Worm (Caenorhabditis elegans) whole organism, L1 larva: Measurements from ENCODE around the gene C05D9.4.
A peak's percentile ranks its signal among the peaks of the same experiment; 100 is the strongest.

ENCODE experiments used
- C34B4.2 ChIP-seq: sonication (generic microtip); optimal IDR thresholded peaks from 2 replicates; lab custom pipeline; 2017; ENCODE audit warnings: mild to moderate bottlenecking, missing genetic modification characterization, missing compliant biosample characterization
- Y116A8C.19 ChIP-seq: sonication (generic microtip); optimal IDR thresholded peaks from 2 replicates; lab custom pipeline; 2016; ENCODE audit warnings: missing compliant biosample characterization, missing genetic modification characterization, borderline replicate concordance
- ama-1 ChIP-seq: fragments of 150-350 bp; optimal IDR thresholded peaks from 2 replicates; lab custom pipeline; 2014
- blmp-1 ChIP-seq: fragments of 150-350 bp; optimal IDR thresholded peaks from 2 replicates; lab custom pipeline; 2014; ENCODE audit warnings: missing biosample characterization, missing genetic modification characterization
- ceh-88 ChIP-seq: fragments of 200-800 bp; sonication (Bioruptor generic); IDR thresholded peaks from 2 replicates; pipeline ENCODE4 v1.3.6; 2022; ENCODE audit warnings: missing genetic modification characterization, missing compliant biosample characterization
- dsc-1 ChIP-seq: sonication (generic microtip); optimal IDR thresholded peaks from 2 replicates; lab custom pipeline; 2016; ENCODE audit warnings: mild to moderate bottlenecking, missing genetic modification characterization, missing compliant biosample characterization
- efl-1 ChIP-seq, 4 experiments: fragments of 150-350 bp; optimal IDR thresholded peaks in 3 of 4; peaks in 1 of 4; 1 replicate in 1 of 4; 2 replicates in 3 of 4; lab custom pipeline; 2014; ENCODE audit warnings: missing biosample characterization in 2 of 4, missing genetic modification characterization in 2 of 4, missing genetic modification reagents in 2 of 4
- egl-13 ChIP-seq: sonication (generic microtip); optimal IDR thresholded peaks from 2 replicates; lab custom pipeline; 2016; ENCODE audit warnings: missing genotype, missing genetic modification reagents, missing genetic modification characterization, missing compliant biosample characterization
- ets-5 ChIP-seq: fragments of 200-800 bp; sonication (Bioruptor generic); IDR thresholded peaks from 2 replicates; pipeline ENCODE4 v1.3.6; 2022; ENCODE audit warnings: missing genetic modification characterization, missing compliant biosample characterization
- fkh-4 ChIP-seq: sonication (generic microtip); optimal IDR thresholded peaks from 2 replicates; lab custom pipeline; 2016; ENCODE audit warnings: missing compliant biosample characterization, missing genetic modification characterization, borderline replicate concordance
- hlh-17 ChIP-seq: fragments of 200-800 bp; sonication (Bioruptor generic); optimal IDR thresholded peaks from 2 replicates; lab custom pipeline; 2018; ENCODE audit warnings: missing genetic modification characterization, mild to moderate bottlenecking, missing compliant biosample characterization, moderate library complexity, borderline replicate concordance
- hpl-2 ChIP-seq: fragments of 150-350 bp; optimal IDR thresholded peaks from 2 replicates; lab custom pipeline; 2014; ENCODE audit warnings: missing biosample characterization, missing genetic modification reagents, missing genetic modification characterization
- jun-1 ChIP-seq: fragments of 150-350 bp; optimal IDR thresholded peaks from 2 replicates; lab custom pipeline; 2014; ENCODE audit warnings: missing biosample characterization, missing genetic modification reagents, missing genetic modification characterization
- lin-14 ChIP-seq: fragments of 200-800 bp; sonication (Bioruptor generic); optimal IDR thresholded peaks from 2 replicates; lab custom pipeline; 2018; ENCODE audit warnings: mild to moderate bottlenecking, missing genetic modification characterization, moderate library complexity, missing compliant biosample characterization
- lin-15B ChIP-seq: fragments of 150-350 bp; sonication (generic microtip); optimal IDR thresholded peaks from 3 replicates; lab custom pipeline; 2014; ENCODE audit warnings: missing biosample characterization, missing genetic modification characterization
- lin-35 ChIP-seq, 2 experiments: fragments of 150-350 bp; optimal IDR thresholded peaks; 2 replicates each; lab custom pipeline; 2014; ENCODE audit warnings: missing biosample characterization in 2 of 2, missing genetic modification characterization in 2 of 2, missing genetic modification reagents in 2 of 2
- lir-3 ChIP-seq: sonication (generic microtip); optimal IDR thresholded peaks from 2 replicates; lab custom pipeline; 2016; ENCODE audit warnings: mild to moderate bottlenecking, missing genetic modification characterization, moderate library complexity, missing compliant biosample characterization; ENCODE audit not compliant: poor library complexity
- lsy-2 ChIP-seq, 2 experiments: fragments of 150-350 bp; optimal IDR thresholded peaks; 2 replicates each; lab custom pipeline; 2014; ENCODE audit warnings: missing biosample characterization in 2 of 2, missing genetic modification characterization in 2 of 2
- mab-9 ChIP-seq: fragments of 200-800 bp; sonication (Bioruptor generic); IDR thresholded peaks from 2 replicates; pipeline ENCODE4 v1.3.6; 2022; ENCODE audit warnings: missing genetic modification reagents, missing genetic modification characterization, missing compliant biosample characterization
- mdl-1 ChIP-seq, 2 experiments: fragments of 150-350 bp; optimal IDR thresholded peaks; 2 replicates each; lab custom pipeline; 2014 to 2017; ENCODE audit warnings: missing biosample characterization in 2 of 2, missing genetic modification characterization in 2 of 2, inconsistent platforms in 1 of 2
- nhr-19 ChIP-seq: fragments of 200-800 bp; sonication (Bioruptor generic); conservative IDR thresholded peaks from 2 replicates; pipeline ENCODE4 v1.3.6; 2022; ENCODE audit warnings: missing genetic modification characterization, missing compliant biosample characterization
- nhr-237 ChIP-seq: fragments of 150-350 bp; optimal IDR thresholded peaks from 2 replicates; lab custom pipeline; 2014; ENCODE audit warnings: missing biosample characterization, missing genetic modification characterization
- nhr-71 ChIP-seq: sonication (generic microtip); optimal IDR thresholded peaks from 2 replicates; lab custom pipeline; 2016; ENCODE audit warnings: mild to moderate bottlenecking, missing genetic modification characterization, moderate library complexity, missing compliant biosample characterization
- nhr-77 ChIP-seq: fragments of 150-350 bp; optimal IDR thresholded peaks from 2 replicates; lab custom pipeline; 2014; ENCODE audit warnings: missing biosample characterization, missing genetic modification characterization
- nhr-84 ChIP-seq: sonication (generic microtip); optimal IDR thresholded peaks from 2 replicates; lab custom pipeline; 2017; ENCODE audit warnings: missing biosample characterization, missing genetic modification characterization
- pag-3 ChIP-seq: sonication (generic microtip); optimal IDR thresholded peaks from 2 replicates; lab custom pipeline; 2017; ENCODE audit warnings: missing genetic modification characterization, mild to moderate bottlenecking, missing compliant biosample characterization, antibody characterized with exemption, borderline replicate concordance; ENCODE audit not compliant: insufficient read depth
- pax-3 ChIP-seq: fragments of 200-800 bp; sonication (Bioruptor generic); optimal IDR thresholded peaks from 2 replicates; lab custom pipeline; 2018; ENCODE audit warnings: mild to moderate bottlenecking, missing genetic modification characterization, moderate library complexity, missing compliant biosample characterization
- rnt-1 ChIP-seq: sonication (generic microtip); optimal IDR thresholded peaks from 2 replicates; lab custom pipeline; 2016; ENCODE audit warnings: mild to moderate bottlenecking, missing genetic modification characterization, moderate library complexity, missing compliant biosample characterization
- skn-1 ChIP-seq: fragments of 150-350 bp; optimal IDR thresholded peaks from 2 replicates; lab custom pipeline; 2014; ENCODE audit warnings: missing biosample characterization, missing genetic modification characterization
- snu-23 ChIP-seq: sonication (generic microtip); optimal IDR thresholded peaks from 2 replicates; lab custom pipeline; 2016; ENCODE audit warnings: missing genetic modification characterization, missing compliant biosample characterization
- sox-4 ChIP-seq: sonication (generic microtip); optimal IDR thresholded peaks from 2 replicates; lab custom pipeline; 2016; ENCODE audit warnings: missing genetic modification characterization, missing compliant biosample characterization
- swsn-7 ChIP-seq: sonication (generic microtip); optimal IDR thresholded peaks from 2 replicates; lab custom pipeline; 2016; ENCODE audit warnings: missing genetic modification characterization, missing compliant biosample characterization
- unc-86 ChIP-seq: sonication (generic microtip); optimal IDR thresholded peaks from 2 replicates; lab custom pipeline; 2016; ENCODE audit warnings: missing genetic modification characterization, missing compliant biosample characterization
- unc-98 ChIP-seq: fragments of 200-800 bp; sonication (Bioruptor generic); IDR thresholded peaks from 2 replicates; pipeline ENCODE4 v1.3.6; 2022; ENCODE audit warnings: missing genetic modification characterization, missing compliant biosample characterization
- xbp-1 ChIP-seq: sonication (generic microtip); optimal IDR thresholded peaks from 2 replicates; lab custom pipeline; 2016; ENCODE audit warnings: missing genetic modification characterization, missing compliant biosample characterization
- zip-4 ChIP-seq: fragments of 200-800 bp; sonication (Bioruptor generic); optimal IDR thresholded peaks from 2 replicates; lab custom pipeline; 2018; ENCODE audit warnings: mild to moderate bottlenecking, missing genetic modification characterization, moderate library complexity, missing compliant biosample characterization

C05D9.4 gene

ce11 chrX:1068986-1069385 lies 38.9 kb upstream of the C05D9.4 start, which contains the start of gene mksr-1:
Gene mksr-1, minus strand, starts transcription at chrX:1069129.
- no peak for TF ChIP-seq nhr-19 (GFP tag; lab: Robert Waterston, UW)
- TF ChIP-seq Y116A8C.19, result no peak
- TF ChIP-seq lin-35 (GFP tag; optimal IDR thresholded peaks at IDR 0.05; lab: Kevin White, UChicago), result no peak
- TF ChIP-seq hlh-17 (GFP tag; lab: Kevin White, UChicago), result no peak
- no peak for TF ChIP-seq sox-4 (tag; lab: Kevin White, UChicago)
- TF ChIP-seq efl-1 (optimal IDR thresholded peaks at IDR 0.05; lab: Kevin White, UChicago), result no peak
- TF ChIP-seq efl-1 (GFP tag; optimal IDR thresholded peaks at IDR 0.05 in 1 of 2; lab: Kevin White, UChicago), result no peak
- TF ChIP-seq jun-1 (tag; lab: Kevin White, UChicago), result no peak
- no peak for TF ChIP-seq pax-3 (tag; lab: Kevin White, UChicago)
- no peak for TF ChIP-seq lir-3 (tag; lab: Kevin White, UChicago)

DNA sequence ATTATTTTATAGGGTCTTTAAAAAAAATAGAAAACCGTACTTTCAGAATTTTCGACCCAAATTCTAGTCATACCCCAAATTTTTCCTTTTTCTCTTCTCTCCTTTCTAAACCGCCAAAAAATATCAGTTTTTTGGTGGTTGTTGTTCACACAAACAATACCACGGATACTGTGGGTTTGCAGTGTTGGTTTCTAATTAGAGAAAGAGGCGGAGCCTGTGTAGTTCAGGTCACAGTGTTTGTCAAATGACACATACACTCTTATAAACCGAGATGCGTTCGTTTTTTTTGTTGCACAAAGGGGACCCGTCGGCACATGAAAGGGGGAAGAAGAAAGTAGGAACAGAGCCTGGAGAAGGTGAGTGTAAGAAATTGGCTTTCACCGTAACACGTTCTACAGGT lies 35.7 kb upstream of the C05D9.4 start, which contains the start of gene lim-6:
TSS of gene lim-6 (plus strand) at position 301 of the 400 bp plus-strand sequence.
- TF ChIP-seq swsn-7 (tag; lab: Kevin White, UChicago), result no peak
- no peak for TF ChIP-seq zip-4
- no peak for TF ChIP-seq ceh-88
- TF ChIP-seq, all 84 proteins: peak for 0

DNA sequence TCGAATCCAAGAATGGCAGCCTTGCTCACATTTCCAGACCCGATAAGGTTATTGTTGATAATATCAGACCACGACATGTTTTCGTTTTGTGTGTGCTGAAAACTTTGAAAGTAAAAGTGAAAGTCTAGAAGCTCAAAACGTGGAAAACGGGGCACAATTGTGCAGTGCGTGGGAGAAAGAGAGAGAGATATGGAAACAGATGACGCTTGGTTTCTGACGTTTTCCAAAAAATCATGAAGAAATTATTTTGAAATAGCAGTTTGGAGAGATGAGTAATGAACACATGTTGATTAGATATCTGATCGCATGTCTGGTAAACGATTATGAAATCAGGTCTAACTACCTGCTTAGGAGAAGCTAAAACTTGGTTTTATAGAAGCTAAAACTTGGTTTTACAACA lies 27.3 kb upstream of the C05D9.4 start, which contains the start of gene pfn-3:
TSS of gene pfn-3 (minus strand) at position 101 of the 400 bp plus-strand sequence.
- TF ChIP-seq nhr-19 (GFP tag; lab: Robert Waterston, UW) (no peak), nhr-237 (tag; lab: Kevin White, UChicago) (no peak), xbp-1 (tag; lab: Kevin White, UChicago) (no peak), mab-9 (GFP tag; lab: Robert Waterston, UW) (no peak), dsc-1 (tag; lab: Kevin White, UChicago) (peak; percentile 1), skn-1 (tag; lab: Kevin White, UChicago) (peak; percentile 74), pag-3 (tag; lab: Kevin White, UChicago) (peak; percentile 35), rnt-1 (tag; lab: Kevin White, UChicago) (peak; percentile 27), lsy-2 (tag; optimal IDR thresholded peaks at IDR 0.05; lab: Kevin White, UChicago) (peak in 1 of 2 experiments; percentile 24), nhr-71 (tag; lab: Kevin White, UChicago) (peak; percentile 45), hlh-17 (GFP tag; lab: Kevin White, UChicago) (no peak), lin-14 (peak; percentile 34)
- TF ChIP-seq, all 84 proteins: peak for 7

ce11 chrX:1081927-1082326 lies 25.9 kb upstream of the C05D9.4 start:
- no peak for TF ChIP-seq C34B4.2 (tag; lab: Kevin White, UChicago)
- TF ChIP-seq rnt-1 (tag; lab: Kevin White, UChicago), result peak; percentile 59
- TF ChIP-seq nhr-19 (GFP tag; lab: Robert Waterston, UW), result peak; percentile 17; the same call in 1 of the 2 replicates
- TF ChIP-seq nhr-84 (tag; lab: Kevin White, UChicago), result no peak
- TF ChIP-seq xbp-1 (tag; lab: Kevin White, UChicago), result no peak
- TF ChIP-seq ets-5 (GFP tag; lab: Robert Waterston, UW), result no peak
- peak; percentile 16 for TF ChIP-seq skn-1 (tag; lab: Kevin White, UChicago)
- peak; percentile 63 for TF ChIP-seq lin-14
- no peak for TF ChIP-seq ama-1
- no peak for TF ChIP-seq egl-13
- TF ChIP-seq unc-86 (tag; lab: Kevin White, UChicago), result no peak
- peak in 1 of 2 experiments; percentile 2 for TF ChIP-seq mdl-1 (tag; optimal IDR thresholded peaks at IDR 0.05; lab: Kevin White, UChicago)
- no peak for TF ChIP-seq blmp-1 (tag; lab: Kevin White, UChicago)
- no peak for TF ChIP-seq lin-15B (tag; lab: Kevin White, UChicago)
- peak in 1 of 2 experiments; percentile 10 for TF ChIP-seq lsy-2 (tag; optimal IDR thresholded peaks at IDR 0.05; lab: Kevin White, UChicago)
- no peak for TF ChIP-seq Y116A8C.19
- TF ChIP-seq dsc-1 (tag; lab: Kevin White, UChicago), result peak; percentile 44
- TF ChIP-seq nhr-71 (tag; lab: Kevin White, UChicago), result peak; percentile 17
- no peak for TF ChIP-seq mab-9 (GFP tag; lab: Robert Waterston, UW)
- no peak for TF ChIP-seq ceh-88
- peak; percentile 7 for TF ChIP-seq snu-23 (GFP tag; lab: Kevin White, UChicago)
- TF ChIP-seq unc-98 (GFP tag; lab: Robert Waterston, UW), result no peak
- TF ChIP-seq fkh-4 (tag; lab: Kevin White, UChicago), result no peak
- TF ChIP-seq hpl-2, result no peak
- TF ChIP-seq nhr-77 (tag; lab: Kevin White, UChicago), result no peak
